Fruit fly (Drosophila melanogaster): ENCODE results near the gene CG46306.
A peak's percentile ranks its signal among the peaks of the same experiment; 100 is the strongest.

The CG46306 gene

DNA sequence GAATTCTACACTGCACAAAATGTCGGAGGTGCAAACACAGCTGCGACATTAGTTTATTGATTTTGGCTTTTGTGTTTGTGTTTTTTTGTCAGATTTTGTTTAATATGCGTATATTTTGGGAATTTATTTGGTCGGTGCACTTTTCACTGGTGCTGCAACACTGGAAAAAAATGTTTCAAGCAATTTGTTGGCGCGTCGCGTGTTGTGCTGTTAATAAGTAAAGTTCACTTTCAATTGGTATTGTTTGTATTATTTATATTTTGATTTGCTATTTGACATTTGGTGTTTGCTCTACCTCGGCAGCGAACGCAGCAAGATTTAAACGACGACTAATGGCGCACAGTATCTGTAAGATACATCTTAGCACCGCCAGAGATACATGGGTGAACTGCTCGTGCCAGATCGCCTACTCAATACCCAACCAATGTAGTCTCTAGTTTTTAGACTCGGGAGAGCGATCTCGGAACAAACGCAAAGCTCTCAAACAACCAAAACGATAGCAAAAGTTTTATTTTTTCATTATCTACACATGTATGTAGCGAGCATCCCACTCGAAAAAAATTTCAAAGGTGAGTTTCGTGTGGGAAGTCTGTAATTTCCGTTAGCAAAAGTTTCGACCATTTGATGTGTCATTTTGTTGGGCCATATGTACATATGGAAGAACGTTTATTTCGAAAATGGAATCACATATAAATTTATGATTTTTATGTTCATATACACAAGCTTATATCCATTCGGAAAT, 53.0 kb downstream of the CG46306 start (continued):
- TF ChIP-seq Dll (GFP tag; IDR thresholded peaks at IDR 0.05; ENCODE audit: partially characterized antibody) = no peak
- TF ChIP-seq CG14441 (GFP tag; IDR thresholded peaks at IDR 0.05) = peak; percentile 67
- peak; percentile 34 for TF ChIP-seq CG10979 (tag; optimal IDR thresholded peaks at IDR 0.05)
- TF ChIP-seq CG11398 (GFP tag; optimal IDR thresholded peaks at IDR 0.05) = peak; percentile 36
- peak; percentile 4 for TF ChIP-seq CG10267 (tag; optimal IDR thresholded peaks at IDR 0.05)
- peak; percentile 41 for TF ChIP-seq CG8388 (GFP tag; optimal IDR thresholded peaks at IDR 0.05)
- no peak for TF ChIP-seq CG17612 (GFP tag; IDR thresholded peaks at IDR 0.05)
- no peak for TF ChIP-seq ac (GFP tag; optimal IDR thresholded peaks at IDR 0.05)
- TF ChIP-seq dpn (GFP tag; optimal IDR thresholded peaks at IDR 0.05) = peak; percentile 47 to 59
- peak; percentile 53; the same call in 1 of the 3 replicates for TF ChIP-seq gce (GFP tag; IDR thresholded peaks at IDR 0.05)
- 0 out of 2 replicates have a peak, but pooled peaks have one; percentile 35 for TF ChIP-seq wdn (GFP tag; IDR thresholded peaks at IDR 0.05)
- no peak for TF ChIP-seq cg (GFP tag; optimal IDR thresholded peaks at IDR 0.05)
- TF ChIP-seq Atf-2 (GFP tag; optimal IDR thresholded peaks at IDR 0.05) = peak; percentile 60
- TF ChIP-seq CG7271 (tag; optimal IDR thresholded peaks at IDR 0.05) = no peak
- peak; percentile 21 for TF ChIP-seq repo (GFP tag; optimal IDR thresholded peaks at IDR 0.05)
- peak; percentile 60 for TF ChIP-seq CG11504 (tag; optimal IDR thresholded peaks at IDR 0.05)
- no peak for TF ChIP-seq CG10565 (GFP tag; optimal IDR thresholded peaks at IDR 0.05)
- TF ChIP-seq zf30C (GFP tag; optimal IDR thresholded peaks at IDR 0.05) = peak; percentile 43
- peak; percentile 39 for TF ChIP-seq CG9876 (GFP tag; optimal IDR thresholded peaks at IDR 0.05)
- no peak for TF ChIP-seq CG8765 (GFP tag; IDR thresholded peaks at IDR 0.05)
- TF ChIP-seq tio (GFP tag; optimal IDR thresholded peaks at IDR 0.05) = no peak
- TF ChIP-seq H15 (GFP tag; IDR thresholded peaks at IDR 0.05) = 0 out of 3 replicates have a peak, but pooled peaks have one; percentile 49
- peak; percentile 14 for TF ChIP-seq D19B (GFP tag; optimal IDR thresholded peaks at IDR 0.05)
- TF ChIP-seq zfh1 (GFP tag; IDR thresholded peaks at IDR 0.05) = peak; percentile 41; the same call in 1 of the 3 replicates
- TF ChIP-seq Doc2 (GFP tag; IDR thresholded peaks at IDR 0.05) = no peak
- peak; percentile 70 for TF ChIP-seq gem (tag; optimal IDR thresholded peaks at IDR 0.05)
- peak; percentile 21 for TF ChIP-seq CG18619 (GFP tag; optimal IDR thresholded peaks at IDR 0.05)
- peak; percentile 43 for TF ChIP-seq CG3163 (GFP tag; optimal IDR thresholded peaks at IDR 0.05)
- peak; percentile 10 for TF ChIP-seq CG10274 (GFP tag; optimal IDR thresholded peaks at IDR 0.05)
- peak; percentile 67 for TF ChIP-seq CG10543 (GFP tag; optimal IDR thresholded peaks at IDR 0.05)
- peak; percentile 53 for TF ChIP-seq CoRest (tag; optimal IDR thresholded peaks at IDR 0.05)
- TF ChIP-seq Side (GFP tag; optimal IDR thresholded peaks at IDR 0.05) = peak; percentile 50
- no peak for TF ChIP-seq pan (optimal IDR thresholded peaks at IDR 0.05)
- TF ChIP-seq pan (GFP tag; optimal IDR thresholded peaks at IDR 0.05 in 1 of 2, IDR thresholded peaks at IDR 0.05 in 1 of 2) = peak in 1 of 2 experiments; percentile 72
- TF ChIP-seq CG2199 (GFP tag; IDR thresholded peaks at IDR 0.05) = no peak
- no peak for TF ChIP-seq Hmx (GFP tag; optimal IDR thresholded peaks at IDR 0.05)
- peak; percentile 60; the same call in 1 of the 3 replicates for TF ChIP-seq otp (GFP tag; IDR thresholded peaks at IDR 0.05)
- TF ChIP-seq sr (GFP tag; IDR thresholded peaks at IDR 0.05) = peak; percentile 90
- TF ChIP-seq CG1832 (GFP tag; optimal IDR thresholded peaks at IDR 0.05) = no peak
- peak; percentile 48 for TF ChIP-seq CG10366 (GFP tag; IDR thresholded peaks at IDR 0.05)
- peak; percentile 58 for TF ChIP-seq CG2678 (tag; optimal IDR thresholded peaks at IDR 0.05)
- 0 out of 4 replicates have a peak, but pooled peaks have one; percentile 70 for TF ChIP-seq chinmo (GFP tag; IDR thresholded peaks at IDR 0.05; ENCODE audit: partially characterized antibody)
- no peak for TF ChIP-seq HmgD (GFP tag; optimal IDR thresholded peaks at IDR 0.05)
- peak; percentile 60 for TF ChIP-seq ind (GFP tag; optimal IDR thresholded peaks at IDR 0.05)
- peak; percentile 41 for TF ChIP-seq mam (GFP tag; optimal IDR thresholded peaks at IDR 0.05)
- TF ChIP-seq CG7556 (GFP tag; optimal IDR thresholded peaks at IDR 0.05) = peak; percentile 41
- peak; percentile 31 for TF ChIP-seq Myb (GFP tag; optimal IDR thresholded peaks at IDR 0.05)
- TF ChIP-seq maf-S (GFP tag; optimal IDR thresholded peaks at IDR 0.05) = peak; percentile 52
- no peak for TF ChIP-seq CG4360 (GFP tag; IDR thresholded peaks at IDR 0.05)

Measured in whole organism, embryonic.